Fruit fly (Drosophila melanogaster): ENCODE data around the gene chrb.
A peak's percentile ranks its signal among the peaks of the same experiment; 100 is the strongest.

chrb gene

dm6 chr3L:11487327-11487973 is at the start of gene chrb:
TSS of gene chrb (plus strand) at chr3L:11487550.
- TF ChIP-seq br (GFP tag; optimal IDR thresholded peaks at IDR 0.05) (no peak), brk (GFP tag; optimal IDR thresholded peaks at IDR 0.05) (no peak), Hr83 (GFP tag; optimal IDR thresholded peaks at IDR 0.05; ENCODE audit: poor library complexity, severe bottlenecking) (no peak), ey (GFP tag; optimal IDR thresholded peaks at IDR 0.05) (no peak), sage (GFP tag; optimal IDR thresholded peaks at IDR 0.05) (no peak), Sp1 (GFP tag; optimal IDR thresholded peaks at IDR 0.05) (peak; percentile 63), Hnf4 (GFP tag; optimal IDR thresholded peaks at IDR 0.05) (peak; percentile 32), Rel (GFP tag; optimal IDR thresholded peaks at IDR 0.05) (no peak), Rel (tag; optimal IDR thresholded peaks at IDR 0.05) (peak; percentile 31), OdsH (GFP tag; optimal IDR thresholded peaks at IDR 0.05) (peak; percentile 37), GATAd (GFP tag; optimal IDR thresholded peaks at IDR 0.05) (no peak), dl (GFP tag; optimal IDR thresholded peaks at IDR 0.05; ENCODE audit: insufficient read depth in 1 of 2, partially characterized antibody in 2 of 2) (peak in 1 of 2 experiments; percentile 64), Jra (GFP tag; optimal IDR thresholded peaks at IDR 0.05) (peak; percentile 41), psq (GFP tag; optimal IDR thresholded peaks at IDR 0.05) (peak; percentile 71), rgr (GFP tag; optimal IDR thresholded peaks at IDR 0.05) (peak; percentile 66), foxo (GFP tag; optimal IDR thresholded peaks at IDR 0.05) (peak in 1 of 2 experiments; percentile 25), h (GFP tag; optimal IDR thresholded peaks at IDR 0.05) (peak; percentile 38), CrebA (GFP tag; optimal IDR thresholded peaks at IDR 0.05; ENCODE audit: borderline replicate concordance) (no peak), fru (GFP tag; optimal IDR thresholded peaks at IDR 0.05) (peak; percentile 48), N (GFP tag; optimal IDR thresholded peaks at IDR 0.05) (no peak), Mio (GFP tag; optimal IDR thresholded peaks at IDR 0.05) (no peak), woc (GFP tag; optimal IDR thresholded peaks at IDR 0.05) (no peak), lola (GFP tag; optimal IDR thresholded peaks at IDR 0.05) (no peak), HLH106 (tag; optimal IDR thresholded peaks at IDR 0.05) (peak; percentile 16), Vsx2 (GFP tag; optimal IDR thresholded peaks at IDR 0.05; ENCODE audit: partially characterized antibody) (peak; percentile 19), Hr78 (GFP tag; optimal IDR thresholded peaks at IDR 0.05) (no peak), Abd-B (GFP tag; optimal IDR thresholded peaks at IDR 0.05) (no peak), tai (GFP tag; optimal IDR thresholded peaks at IDR 0.05) (no peak), CG32264 (GFP tag; optimal IDR thresholded peaks at IDR 0.05) (no peak), Dif (GFP tag; optimal IDR thresholded peaks at IDR 0.05; ENCODE audit: partially characterized antibody) (peak; percentile 77)

dm6 chr3L:11439570-11439969 is 47.8 kb upstream of the chrb start:
- TF ChIP-seq ey (GFP tag; optimal IDR thresholded peaks at IDR 0.05) (peak; percentile 9), pan (optimal IDR thresholded peaks at IDR 0.05) (no peak), Rel (GFP tag; optimal IDR thresholded peaks at IDR 0.05) (no peak), Rel (tag; optimal IDR thresholded peaks at IDR 0.05) (no peak), CG32264 (GFP tag; optimal IDR thresholded peaks at IDR 0.05) (no peak), OdsH (GFP tag; optimal IDR thresholded peaks at IDR 0.05) (peak; percentile 11), HLH106 (tag; optimal IDR thresholded peaks at IDR 0.05) (peak; percentile 3), N (GFP tag; optimal IDR thresholded peaks at IDR 0.05) (no peak), fru (GFP tag; optimal IDR thresholded peaks at IDR 0.05) (peak; percentile 27), Dif (GFP tag; optimal IDR thresholded peaks at IDR 0.05; ENCODE audit: partially characterized antibody) (no peak), h (GFP tag; optimal IDR thresholded peaks at IDR 0.05) (no peak), sv (GFP tag; optimal IDR thresholded peaks at IDR 0.05) (no peak), foxo (GFP tag; optimal IDR thresholded peaks at IDR 0.05) (peak in 1 of 2 experiments; percentile 3)

- TF ChIP-seq Rel (GFP tag; optimal IDR thresholded peaks at IDR 0.05), result no peak
- TF ChIP-seq Rel (tag; optimal IDR thresholded peaks at IDR 0.05), result no peak
- no peak for TF ChIP-seq dmrt93B (GFP tag; optimal IDR thresholded peaks at IDR 0.05)
- no peak for TF ChIP-seq br (GFP tag; optimal IDR thresholded peaks at IDR 0.05)
- TF ChIP-seq ey (GFP tag; optimal IDR thresholded peaks at IDR 0.05), result no peak
- TF ChIP-seq Jra (GFP tag; optimal IDR thresholded peaks at IDR 0.05), result no peak
- no peak for TF ChIP-seq Hr78 (GFP tag; optimal IDR thresholded peaks at IDR 0.05)
- no peak for TF ChIP-seq Dif (GFP tag; optimal IDR thresholded peaks at IDR 0.05; ENCODE audit: partially characterized antibody)
- no peak for TF ChIP-seq jim (GFP tag; optimal IDR thresholded peaks at IDR 0.05)
- TF ChIP-seq Hnf4 (GFP tag; optimal IDR thresholded peaks at IDR 0.05), result no peak
- no peak for TF ChIP-seq tai (GFP tag; optimal IDR thresholded peaks at IDR 0.05)
- TF ChIP-seq psq (GFP tag; optimal IDR thresholded peaks at IDR 0.05), result no peak
- TF ChIP-seq brk (GFP tag; optimal IDR thresholded peaks at IDR 0.05), result no peak
- TF ChIP-seq OdsH (GFP tag; optimal IDR thresholded peaks at IDR 0.05), result no peak
- TF ChIP-seq N (GFP tag; optimal IDR thresholded peaks at IDR 0.05), result no peak
- TF ChIP-seq Hr83 (GFP tag; optimal IDR thresholded peaks at IDR 0.05; ENCODE audit: poor library complexity, severe bottlenecking), result no peak
Observed at dm6 chr3L:11440258-11440657, 47.1 kb upstream of the chrb start.
